Worm (Caenorhabditis elegans): Measurements from ENCODE around the gene tag-123.

Gene tag-123

DNA sequence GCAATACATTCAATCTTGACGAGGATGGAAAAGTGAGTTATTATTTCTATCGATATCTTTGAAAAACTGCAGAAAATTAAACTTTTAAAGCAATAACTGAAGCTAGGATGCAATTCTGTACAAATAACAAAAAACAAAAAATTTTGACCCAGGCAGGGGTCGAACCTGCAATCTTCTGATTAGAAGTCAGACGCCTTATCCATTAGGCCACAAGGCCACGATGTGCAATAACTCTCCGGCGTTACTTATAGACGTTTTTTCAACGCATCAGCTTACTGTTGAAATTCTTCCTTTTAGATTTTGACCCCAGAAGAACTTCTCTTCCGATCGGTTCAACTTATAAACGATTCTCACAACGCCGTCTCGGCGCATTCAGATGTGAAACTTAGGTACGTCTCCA lies 40.2 kb downstream of the tag-123 start (continued):
- TF ChIP-seq arid-1 (GFP tag; conservative IDR thresholded peaks at IDR 0.05) (0 out of 2 replicates have a peak, but pooled peaks have one; percentile 30), aha-1 (tag) (peak; percentile 27), unc-39 (tag; optimal IDR thresholded peaks at IDR 0.05) (no peak), dve-1 (tag; optimal IDR thresholded peaks at IDR 0.05; ENCODE audit: insufficient read depth) (peak; percentile 3), D1046.2 (GFP tag; IDR thresholded peaks at IDR 0.05) (0 out of 2 replicates have a peak, but pooled peaks have one; percentile 13), cey-2 (tag; optimal IDR thresholded peaks at IDR 0.05; ENCODE audit: borderline replicate concordance, insufficient read depth) (no peak), lin-13 (GFP tag; optimal IDR thresholded peaks at IDR 0.05) (no peak), vab-7 (GFP tag; IDR thresholded peaks at IDR 0.05) (peak; percentile 77), mxl-3 (GFP tag; optimal IDR thresholded peaks at IDR 0.05) (no peak), egl-43 (GFP tag; IDR thresholded peaks at IDR 0.05) (no peak; the same call in 1 of the 2 replicates), ZK337.2 (GFP tag; IDR thresholded peaks at IDR 0.05) (peak; percentile 79), skn-1 (tag; optimal IDR thresholded peaks at IDR 0.05) (no peak), nhr-10 (tag; optimal IDR thresholded peaks at IDR 0.05) (no peak), ztf-7 (tag; optimal IDR thresholded peaks at IDR 0.05) (no peak), zip-11 (GFP tag; IDR thresholded peaks at IDR 0.05) (no peak), madf-9 (GFP tag; conservative IDR thresholded peaks at IDR 0.05) (no peak), madf-5 (GFP tag; IDR thresholded peaks at IDR 0.05) (peak; percentile 70 to 78; a peak in 3 of 4 replicates), ZK546.5 (tag; optimal IDR thresholded peaks at IDR 0.05) (no peak), F10B5.3 (tag; optimal IDR thresholded peaks at IDR 0.05) (no peak), nhr-48 (tag; optimal IDR thresholded peaks at IDR 0.05) (no peak), spr-1 (tag; optimal IDR thresholded peaks at IDR 0.05) (no peak), php-3 (GFP tag; IDR thresholded peaks at IDR 0.05) (no peak), lin-38 (GFP tag; IDR thresholded peaks at IDR 0.05) (peak; percentile 70), nhr-76 (tag; optimal IDR thresholded peaks at IDR 0.05) (no peak), F44E2.7 (GFP tag; IDR thresholded peaks at IDR 0.05) (peak; percentile 80; the same call in 1 of the 2 replicates), nhr-77 (tag; optimal IDR thresholded peaks at IDR 0.05) (no peak), mes-2 (tag; optimal IDR thresholded peaks at IDR 0.05; ENCODE audit: poor library complexity, severe bottlenecking) (peak; percentile 62), lin-1 (GFP tag; IDR thresholded peaks at IDR 0.05) (peak; percentile 47; the same call in 1 of the 2 replicates), Y5F2A.4 (GFP tag; optimal IDR thresholded peaks at IDR 0.05) (peak; percentile 38), daf-8 (GFP tag; IDR thresholded peaks at IDR 0.05) (no peak), mep-1 (tag; optimal IDR thresholded peaks at IDR 0.05) (peak; percentile 21), T20F7.1 (GFP tag; optimal IDR thresholded peaks at IDR 0.05) (peak; percentile 17), ceh-62 (tag; optimal IDR thresholded peaks at IDR 0.05) (no peak), hmg-1.1 (GFP tag; IDR thresholded peaks at IDR 0.05) (no peak), egl-27 (tag; optimal IDR thresholded peaks at IDR 0.05) (no peak), aly-2 (tag; optimal IDR thresholded peaks at IDR 0.05) (no peak), ceh-28 (tag; optimal IDR thresholded peaks at IDR 0.05) (no peak), F26F4.8 (GFP tag; conservative IDR thresholded peaks at IDR 0.05) (peak; percentile 87), nhr-237 (tag; optimal IDR thresholded peaks at IDR 0.05) (no peak), R02D3.7 (tag; optimal IDR thresholded peaks at IDR 0.05) (no peak), ceh-32 (tag; optimal IDR thresholded peaks at IDR 0.05; ENCODE audit: poor library complexity) (no peak), nhr-102 (tag; optimal IDR thresholded peaks at IDR 0.05) (peak; percentile 31), duxl-1 (tag; optimal IDR thresholded peaks at IDR 0.05; ENCODE audit: poor library complexity) (peak; percentile 32), hif-1 (tag; optimal IDR thresholded peaks at IDR 0.05) (no peak), dmd-6 (GFP tag; IDR thresholded peaks at IDR 0.05) (peak; percentile 48), fos-1 (tag; optimal IDR thresholded peaks at IDR 0.05) (no peak), hlh-11 (tag; optimal IDR thresholded peaks at IDR 0.05) (peak; percentile 22), snpc-1.2 (GFP tag; IDR thresholded peaks at IDR 0.05) (peak; percentile 87), unc-130 (GFP tag; optimal IDR thresholded peaks at IDR 0.05) (peak; percentile 3), T26A8.4 (GFP tag; IDR thresholded peaks at IDR 0.05) (peak; percentile 46), hlh-30 (tag; optimal IDR thresholded peaks at IDR 0.05; ENCODE audit: insufficient read depth) (peak; percentile 30)
